Worm (Caenorhabditis elegans): Measurements from ENCODE around the gene ZK418.6.

ce11 chrIII:7032070-7032469, 46.6 kb downstream of the ZK418.6 start:
- TF ChIP-seq pag-3 (tag; optimal IDR thresholded peaks at IDR 0.05; ENCODE audit: borderline replicate concordance) (no peak), unc-42 (tag; optimal IDR thresholded peaks at IDR 0.05) (no peak), pha-4 (tag; optimal IDR thresholded peaks at IDR 0.05) (no peak), F13H6.1 (tag; optimal IDR thresholded peaks at IDR 0.05) (no peak), K02D7.2 (tag; optimal IDR thresholded peaks at IDR 0.05) (no peak), tbx-2 (tag; optimal IDR thresholded peaks at IDR 0.05) (no peak), syd-9 (tag; optimal IDR thresholded peaks at IDR 0.05) (no peak), ets-4 (tag; optimal IDR thresholded peaks at IDR 0.05) (no peak)
